Worm (Caenorhabditis elegans) whole organism, young adult: ENCODE measurements around the gene str-181.

ENCODE experiments used
- B0035.1 ChIP-seq: sonication (generic microtip); optimal IDR thresholded peaks from 2 replicates; lab custom pipeline; 2016; ENCODE audit warnings: missing genetic modification characterization, mild to moderate bottlenecking, missing compliant biosample characterization, missing genotype, missing genetic modification reagents
- B0336.3 ChIP-seq: fragments of 200-800 bp; sonication (Bioruptor generic); IDR thresholded peaks from 2 replicates; pipeline ENCODE4 v1.3.6; 2022; ENCODE audit warnings: missing genetic modification characterization, missing compliant biosample characterization
- C06A6.2 ChIP-seq: fragments of 200-800 bp; sonication (Bioruptor generic); conservative IDR thresholded peaks from 2 replicates; pipeline ENCODE4 v1.3.6; 2022; ENCODE audit warnings: missing genetic modification characterization, missing compliant biosample characterization
- D2030.7 ChIP-seq: fragments of 200-800 bp; sonication (Bioruptor generic); IDR thresholded peaks from 2 replicates; pipeline ENCODE4 v1.3.6; 2022; ENCODE audit warnings: missing genetic modification reagents, missing genetic modification characterization, missing compliant biosample characterization
- F10E7.11 ChIP-seq: sonication (generic microtip); optimal IDR thresholded peaks from 2 replicates; lab custom pipeline; 2017; ENCODE audit warnings: mild to moderate bottlenecking, missing genetic modification characterization, moderate library complexity, missing compliant biosample characterization
- F22D6.2 ChIP-seq: sonication (generic microtip); optimal IDR thresholded peaks from 2 replicates; lab custom pipeline; 2016; ENCODE audit warnings: mild to moderate bottlenecking, missing genetic modification characterization, missing compliant biosample characterization
- F39B2.1 ChIP-seq: fragments of 200-800 bp; sonication (Bioruptor generic); IDR thresholded peaks from 2 replicates; pipeline ENCODE4 v1.3.6; 2022; ENCODE audit warnings: missing genetic modification reagents, missing genetic modification characterization, missing compliant biosample characterization
- F52B5.7 ChIP-seq: sonication (generic microtip); optimal IDR thresholded peaks from 2 replicates; lab custom pipeline; 2016; ENCODE audit warnings: mild to moderate bottlenecking, missing genetic modification characterization, missing compliant biosample characterization
- F57A8.1 ChIP-seq: fragments of 200-800 bp; sonication (Bioruptor generic); optimal IDR thresholded peaks from 2 replicates; lab custom pipeline; 2018; ENCODE audit warnings: mild to moderate bottlenecking, missing genetic modification characterization, moderate library complexity, missing compliant biosample characterization
- K11D2.4 ChIP-seq: fragments of 200-800 bp; sonication (Bioruptor generic); IDR thresholded peaks from 2 replicates; pipeline ENCODE4 v1.3.6; 2022; ENCODE audit warnings: missing genetic modification reagents, missing genetic modification characterization, missing compliant biosample characterization
- Y53G8AR.9 ChIP-seq: fragments of 200-800 bp; sonication (Bioruptor generic); conservative IDR thresholded peaks from 2 replicates; pipeline ENCODE4 v1.3.6; 2022; ENCODE audit warnings: missing genetic modification reagents, missing genetic modification characterization, missing compliant biosample characterization
- Y95B8A.8 ChIP-seq: fragments of 200-800 bp; sonication (Bioruptor generic); IDR thresholded peaks from 2 replicates; pipeline ENCODE4 v1.3.6; 2022; ENCODE audit warnings: missing genetic modification reagents, missing genetic modification characterization, missing compliant biosample characterization
- ama-1 ChIP-seq, 3 experiments: fragments of 150-350 bp in 1 of 3; sonication (generic microtip) in 2 of 3; optimal IDR thresholded peaks; 2 replicates each; lab custom pipeline; 2014 to 2018; ENCODE audit warnings: missing biosample characterization in 2 of 3, missing genetic modification characterization in 2 of 3, missing genetic modification reagents in 2 of 3
- attf-3 ChIP-seq: fragments of 200-800 bp; sonication (Bioruptor generic); conservative IDR thresholded peaks from 2 replicates; pipeline ENCODE4 v1.3.6; 2022; ENCODE audit warnings: missing genetic modification reagents, missing genetic modification characterization, missing compliant biosample characterization
- ceh-58 ChIP-seq: fragments of 200-800 bp; sonication (Bioruptor generic); IDR thresholded peaks from 2 replicates; pipeline ENCODE4 v1.3.6; 2022; ENCODE audit warnings: missing genetic modification characterization, missing compliant biosample characterization
- ceh-79 ChIP-seq: sonication (generic microtip); optimal IDR thresholded peaks from 2 replicates; lab custom pipeline; 2017; ENCODE audit warnings: mild to moderate bottlenecking, missing genetic modification characterization, missing compliant biosample characterization
- dox-1 ChIP-seq: fragments of 200-800 bp; sonication (Bioruptor generic); IDR thresholded peaks from 2 replicates; pipeline ENCODE4 v1.3.6; 2022; ENCODE audit warnings: missing genetic modification reagents, missing genetic modification characterization, missing compliant biosample characterization
- ekl-4 ChIP-seq: fragments of 200-800 bp; sonication (Bioruptor generic); IDR thresholded peaks from 2 replicates; pipeline ENCODE4 v1.3.6; 2022; ENCODE audit warnings: missing genetic modification reagents, missing genetic modification characterization, missing compliant biosample characterization
- gei-17 ChIP-seq: fragments of 200-800 bp; sonication (Bioruptor generic); optimal IDR thresholded peaks from 2 replicates; lab custom pipeline; 2018; ENCODE audit warnings: mild to moderate bottlenecking, missing genetic modification characterization, missing compliant biosample characterization
- him-1 ChIP-seq: sonication (generic microtip); optimal IDR thresholded peaks from 2 replicates; lab custom pipeline; 2016; ENCODE audit warnings: missing genotype, missing genetic modification reagents, missing genetic modification characterization, missing compliant biosample characterization
- hmg-1.2 ChIP-seq: fragments of 200-800 bp; sonication (Bioruptor generic); IDR thresholded peaks from 2 replicates; pipeline ENCODE4 v1.3.6; 2022; ENCODE audit warnings: missing genetic modification reagents, missing genetic modification characterization, missing compliant biosample characterization
- hmg-20 ChIP-seq: fragments of 200-800 bp; sonication (Bioruptor generic); IDR thresholded peaks from 2 replicates; pipeline ENCODE4 v1.3.6; 2022; ENCODE audit warnings: missing genetic modification reagents, missing genetic modification characterization, missing compliant biosample characterization
- hrde-1 ChIP-seq: sonication (generic microtip); optimal IDR thresholded peaks from 2 replicates; lab custom pipeline; 2016; ENCODE audit warnings: missing genetic modification characterization, mild to moderate bottlenecking, missing compliant biosample characterization, moderate library complexity, missing genotype, missing genetic modification reagents, borderline replicate concordance
- lag-1 ChIP-seq: fragments of 200-800 bp; sonication (Bioruptor generic); IDR thresholded peaks from 2 replicates; pipeline ENCODE4 v1.3.6; 2022; ENCODE audit warnings: missing genetic modification reagents, missing genetic modification characterization, missing compliant biosample characterization
- lin-35 ChIP-seq, 3 experiments: fragments of 150-350 bp in 2 of 3; sonication (generic microtip) in 1 of 3; optimal IDR thresholded peaks; 2 replicates each; lab custom pipeline; 2014 to 2018; ENCODE audit warnings: missing biosample characterization in 3 of 3, missing genetic modification characterization in 3 of 3, missing genetic modification reagents in 3 of 3
- lin-40 ChIP-seq: sonication (generic microtip); optimal IDR thresholded peaks from 2 replicates; lab custom pipeline; 2016; ENCODE audit warnings: missing genetic modification characterization, mild to moderate bottlenecking, missing compliant biosample characterization, missing genotype, missing genetic modification reagents
- lin-54 ChIP-seq: fragments of 200-800 bp; sonication (Bioruptor generic); optimal IDR thresholded peaks from 2 replicates; lab custom pipeline; 2018; ENCODE audit warnings: mild to moderate bottlenecking, missing genetic modification characterization, missing compliant biosample characterization
- lsl-1 ChIP-seq: fragments of 200-800 bp; sonication (Bioruptor generic); optimal IDR thresholded peaks from 2 replicates; lab custom pipeline; 2018; ENCODE audit warnings: mild to moderate bottlenecking, missing genetic modification characterization, moderate library complexity, missing compliant biosample characterization
- lsy-27 ChIP-seq: sonication (generic microtip); optimal IDR thresholded peaks from 2 replicates; lab custom pipeline; 2017; ENCODE audit warnings: missing genetic modification characterization, mild to moderate bottlenecking, missing compliant biosample characterization, antibody characterized with exemption, missing genotype, borderline replicate concordance; ENCODE audit not compliant: insufficient read depth
- madf-6 ChIP-seq: fragments of 200-800 bp; sonication (Bioruptor generic); IDR thresholded peaks from 2 replicates; pipeline ENCODE4 v1.3.6; 2022; ENCODE audit warnings: missing genetic modification reagents, missing genetic modification characterization, missing compliant biosample characterization
- madf-8 ChIP-seq: fragments of 200-800 bp; sonication (Bioruptor generic); conservative IDR thresholded peaks from 2 replicates; pipeline ENCODE4 v1.3.6; 2022; ENCODE audit warnings: missing genetic modification reagents, missing genetic modification characterization, missing compliant biosample characterization
- nfyb-1 ChIP-seq: fragments of 200-800 bp; sonication (Bioruptor generic); IDR thresholded peaks from 2 replicates; pipeline ENCODE4 v1.3.6; 2022; ENCODE audit warnings: missing genetic modification reagents, missing genetic modification characterization, missing compliant biosample characterization
- nhr-179 ChIP-seq: sonication (generic microtip); optimal IDR thresholded peaks from 2 replicates; lab custom pipeline; 2016; ENCODE audit warnings: mild to moderate bottlenecking, missing genetic modification characterization, missing compliant biosample characterization
- repo-1 ChIP-seq: sonication (generic microtip); optimal IDR thresholded peaks from 2 replicates; lab custom pipeline; 2017; ENCODE audit warnings: mild to moderate bottlenecking, missing genetic modification characterization, missing compliant biosample characterization
- sea-2 ChIP-seq: fragments of 200-800 bp; sonication (Bioruptor generic); IDR thresholded peaks from 2 replicates; pipeline ENCODE4 v1.3.6; 2022; ENCODE audit warnings: missing genetic modification characterization, missing compliant biosample characterization
- unc-130 ChIP-seq: sonication (generic microtip); optimal IDR thresholded peaks from 2 replicates; lab custom pipeline; 2016; ENCODE audit warnings: missing genetic modification reagents, missing genetic modification characterization, missing compliant biosample characterization
- ztf-22 ChIP-seq: fragments of 200-800 bp; sonication (Bioruptor generic); optimal IDR thresholded peaks from 2 replicates; lab custom pipeline; 2018; ENCODE audit warnings: mild to moderate bottlenecking, missing genetic modification characterization, moderate library complexity, missing compliant biosample characterization
- ztf-25 ChIP-seq: fragments of 200-800 bp; sonication (Bioruptor generic); IDR thresholded peaks from 2 replicates; pipeline ENCODE4 v1.3.6; 2022; ENCODE audit warnings: missing genetic modification reagents, missing genetic modification characterization, missing compliant biosample characterization
- ztf-26 ChIP-seq: sonication (generic microtip); optimal IDR thresholded peaks from 2 replicates; lab custom pipeline; 2017; ENCODE audit warnings: missing genetic modification characterization, missing compliant biosample characterization
- ztf-28 ChIP-seq: fragments of 200-800 bp; sonication (Bioruptor generic); IDR thresholded peaks from 2 replicates; pipeline ENCODE4 v1.3.6; 2022; ENCODE audit warnings: missing genetic modification reagents, missing genetic modification characterization, missing compliant biosample characterization
- ztf-6 ChIP-seq: fragments of 200-800 bp; sonication (Bioruptor generic); IDR thresholded peaks from 2 replicates; pipeline ENCODE4 v1.3.6; 2022; ENCODE audit warnings: missing genetic modification reagents, missing genetic modification characterization, missing compliant biosample characterization

str-181 gene

ce11 chrV:12727104-12727637 is 8.6 kb upstream of the str-181 start, which contains the start of gene R11D1.13:
TSS of gene R11D1.13 (plus strand) at chrV:12727154.
- TF ChIP-seq lin-54 = peak; percentile 9
- TF ChIP-seq B0336.3 = peak; percentile 51
- TF ChIP-seq him-1 (tag; lab: Kevin White, UChicago) = no peak
- TF ChIP-seq madf-6 (GFP tag; lab: Robert Waterston, UW) = peak; percentile 54; the same call in 1 of the 2 replicates
- TF ChIP-seq nfyb-1 = 0 out of 2 replicates have a peak, but pooled peaks have one; percentile 29
- TF ChIP-seq ekl-4 = 0 out of 2 replicates have a peak, but pooled peaks have one; percentile 34
- TF ChIP-seq lin-35 (GFP tag; optimal IDR thresholded peaks at IDR 0.05; lab: Kevin White, UChicago) = peak in 1 of 3 experiments; percentile 5
- TF ChIP-seq ztf-25 (GFP tag; lab: Robert Waterston, UW) = no peak

- TF ChIP-seq B0035.1 (tag; lab: Kevin White, UChicago) (no peak), nhr-179 (tag; lab: Kevin White, UChicago) (no peak), lsy-27 (tag; lab: Kevin White, UChicago) (no peak), B0336.3 (no peak), dox-1 (GFP tag; lab: Robert Waterston, UW) (no peak), unc-130 (GFP tag; lab: Kevin White, UChicago) (no peak), ztf-22 (GFP tag; lab: Kevin White, UChicago) (no peak), hrde-1 (tag; lab: Kevin White, UChicago) (no peak), ama-1 (optimal IDR thresholded peaks at IDR 0.05; lab: Kevin White, UChicago) (no peak), ama-1 (GFP tag; optimal IDR thresholded peaks at IDR 0.05; lab: Kevin White, UChicago) (no peak), sea-2 (GFP tag; lab: Robert Waterston, UW) (no peak), F57A8.1 (GFP tag; lab: Kevin White, UChicago) (no peak), Y53G8AR.9 (GFP tag; lab: Robert Waterston, UW) (no peak), gei-17 (no peak), ceh-58 (GFP tag; lab: Robert Waterston, UW) (no peak), C06A6.2 (GFP tag; lab: Robert Waterston, UW) (no peak), F52B5.7 (tag; lab: Kevin White, UChicago) (no peak), hmg-20 (GFP tag; lab: Robert Waterston, UW) (no peak), D2030.7 (GFP tag; lab: Robert Waterston, UW) (no peak), Y95B8A.8 (no peak), ztf-26 (no peak)
Measured at ce11 chrV:12725893-12726292, 7.4 kb upstream of the str-181 start, which contains the start of gene R11D1.12. TSS of gene R11D1.12 (minus strand) at chrV:12725993.

ce11 chrV:12719713-12720112 is 1.2 kb upstream of the str-181 start, which contains the start of gene R11D1.7:
TSS of gene R11D1.7 (plus strand) at chrV:12720013.
- TF ChIP-seq F39B2.1 = no peak
- TF ChIP-seq Y95B8A.8 = no peak
- no peak for TF ChIP-seq ztf-28 (GFP tag; lab: Robert Waterston, UW)
- TF ChIP-seq repo-1 (tag; lab: Kevin White, UChicago) = no peak
- no peak for TF ChIP-seq attf-3 (GFP tag; lab: Robert Waterston, UW)
- TF ChIP-seq hmg-1.2 (GFP tag; lab: Robert Waterston, UW) = no peak
- no peak for TF ChIP-seq D2030.7 (GFP tag; lab: Robert Waterston, UW)
- TF ChIP-seq ztf-6 (GFP tag; lab: Robert Waterston, UW) = no peak
- no peak for TF ChIP-seq K11D2.4 (GFP tag; lab: Robert Waterston, UW)
- no peak for TF ChIP-seq F57A8.1 (GFP tag; lab: Kevin White, UChicago)
- no peak for TF ChIP-seq ceh-79
- no peak for TF ChIP-seq lsl-1 (GFP tag; lab: Kevin White, UChicago)
- TF ChIP-seq lin-40 (tag; lab: Kevin White, UChicago) = no peak
- no peak for TF ChIP-seq madf-8 (GFP tag; lab: Robert Waterston, UW)
- no peak for TF ChIP-seq F10E7.11 (tag; lab: Kevin White, UChicago)
- no peak for TF ChIP-seq F22D6.2 (tag; lab: Kevin White, UChicago)
- no peak for TF ChIP-seq lag-1
